Fruit fly (Drosophila melanogaster): ENCODE measurements around the gene CG17270.

CG17270 gene

dm6 chr3R:20818237-20818636 lies 492 bp downstream of the CG17270 start:
- no peak for TF ChIP-seq rgr (GFP tag; optimal IDR thresholded peaks at IDR 0.05)
- no peak for TF ChIP-seq Rel (GFP tag; optimal IDR thresholded peaks at IDR 0.05)
- TF ChIP-seq Rel (tag; optimal IDR thresholded peaks at IDR 0.05) = peak; percentile 45

DNA sequence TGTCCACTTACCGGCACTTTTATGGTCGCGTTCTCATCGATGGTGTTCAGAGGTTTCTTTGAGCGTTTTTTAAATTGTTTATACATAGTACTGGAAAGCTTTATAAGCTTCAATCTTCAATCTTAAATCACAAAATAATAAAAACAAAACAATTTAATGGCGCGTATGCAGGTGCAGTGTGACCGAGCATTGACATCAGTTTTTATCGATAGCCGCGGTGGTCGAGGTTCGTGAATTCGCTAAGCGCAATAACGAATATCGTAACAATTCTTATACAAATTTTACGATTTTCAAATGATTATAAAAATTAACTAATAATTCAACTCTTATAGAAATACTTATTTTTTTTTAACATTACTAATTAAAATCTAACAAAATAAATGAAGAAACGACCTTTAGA lies 2.7 kb downstream of the CG17270 start, which contains the start of gene Fancd2:
Gene Fancd2 (minus strand): TSS at position 183 of the 400 bp plus-strand sequence.
- TF ChIP-seq Myc (optimal IDR thresholded peaks at IDR 0.05) = peak; percentile 69
- TF ChIP-seq Vsx2 (GFP tag; optimal IDR thresholded peaks at IDR 0.05; ENCODE audit: partially characterized antibody) = no peak

- TF ChIP-seq Dfd (GFP tag; optimal IDR thresholded peaks at IDR 0.05) = peak; percentile 98
- TF ChIP-seq sage (GFP tag; optimal IDR thresholded peaks at IDR 0.05) = no peak
- no peak for TF ChIP-seq lola (GFP tag; optimal IDR thresholded peaks at IDR 0.05)
- TF ChIP-seq foxo (GFP tag; optimal IDR thresholded peaks at IDR 0.05) = no peak
Observed at dm6 chr3R:20802253-20802652, 16.5 kb downstream of the CG17270 start.

DNA sequence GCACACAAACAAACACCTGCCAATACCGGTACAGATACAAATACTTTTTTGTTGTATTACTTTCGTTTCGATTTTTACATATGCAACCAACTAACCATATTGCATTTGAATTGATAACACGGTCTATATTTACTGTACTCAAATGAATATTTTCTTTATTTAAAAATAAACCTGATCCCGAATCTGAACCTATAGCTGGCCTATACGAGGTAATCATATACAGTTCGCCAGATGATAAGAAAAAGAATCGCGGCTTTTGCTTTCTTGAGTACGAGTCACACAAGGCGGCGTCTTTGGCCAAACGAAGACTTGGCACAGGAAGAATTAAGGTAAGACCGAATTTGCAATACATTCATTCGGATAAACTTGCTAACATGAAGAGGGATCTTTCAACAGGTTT lies 21.8 kb downstream of the CG17270 start:
- TF ChIP-seq ey (GFP tag; optimal IDR thresholded peaks at IDR 0.05) (no peak), foxo (GFP tag; optimal IDR thresholded peaks at IDR 0.05) (no peak), br (GFP tag; optimal IDR thresholded peaks at IDR 0.05) (no peak), psq (GFP tag; optimal IDR thresholded peaks at IDR 0.05) (no peak), brk (GFP tag; optimal IDR thresholded peaks at IDR 0.05) (no peak), pan (optimal IDR thresholded peaks at IDR 0.05) (no peak), jim (GFP tag; optimal IDR thresholded peaks at IDR 0.05) (no peak), dsf (GFP tag; optimal IDR thresholded peaks at IDR 0.05; ENCODE audit: borderline replicate concordance) (no peak), HLH106 (tag; optimal IDR thresholded peaks at IDR 0.05) (no peak), dl (GFP tag; optimal IDR thresholded peaks at IDR 0.05; ENCODE audit: insufficient read depth in 1 of 2, partially characterized antibody in 2 of 2) (no peak), h (GFP tag; optimal IDR thresholded peaks at IDR 0.05) (no peak)

DNA sequence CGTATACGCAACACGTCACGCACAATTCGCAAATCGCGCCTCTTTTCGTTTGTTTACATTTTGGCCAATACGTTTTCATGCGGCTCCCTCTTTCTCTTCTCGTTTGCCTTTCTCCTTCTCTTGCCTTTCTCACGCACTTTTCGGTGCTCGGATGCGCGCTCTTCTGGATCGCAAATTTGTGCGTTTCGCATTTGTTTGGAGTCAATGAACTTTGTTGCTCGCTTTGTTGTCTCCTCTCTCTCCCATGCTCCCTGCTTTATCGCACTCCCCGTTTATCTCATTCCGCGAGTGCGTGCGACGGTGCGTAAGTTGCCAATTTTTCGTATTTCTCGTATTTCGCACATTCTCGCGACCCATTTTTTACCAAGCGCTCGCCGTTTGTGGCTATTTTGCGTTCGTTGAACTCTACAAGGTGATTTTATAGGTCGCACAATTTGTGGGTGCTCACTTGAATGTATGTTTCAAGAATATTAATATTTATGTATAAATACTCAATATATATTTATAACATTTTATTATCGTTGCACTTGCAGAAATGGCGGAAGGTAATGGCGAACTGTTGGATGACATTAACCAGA lies 27.4 kb downstream of the CG17270 start:
- no peak for TF ChIP-seq Hnf4 (GFP tag; optimal IDR thresholded peaks at IDR 0.05)
- no peak for TF ChIP-seq usp (GFP tag; optimal IDR thresholded peaks at IDR 0.05)
- no peak for TF ChIP-seq sage (GFP tag; optimal IDR thresholded peaks at IDR 0.05)
- TF ChIP-seq Dfd (GFP tag; optimal IDR thresholded peaks at IDR 0.05) = no peak
- TF ChIP-seq psq (GFP tag; optimal IDR thresholded peaks at IDR 0.05) = peak; percentile 82

dm6 chr3R:20790437-20790836 lies 28.3 kb downstream of the CG17270 start:
- TF ChIP-seq dsf (GFP tag; optimal IDR thresholded peaks at IDR 0.05; ENCODE audit: borderline replicate concordance) (no peak), Dif (GFP tag; optimal IDR thresholded peaks at IDR 0.05; ENCODE audit: partially characterized antibody) (no peak), Hr83 (GFP tag; optimal IDR thresholded peaks at IDR 0.05; ENCODE audit: poor library complexity, severe bottlenecking) (no peak), woc (GFP tag; optimal IDR thresholded peaks at IDR 0.05) (no peak), lola (GFP tag; optimal IDR thresholded peaks at IDR 0.05) (no peak), dl (GFP tag; optimal IDR thresholded peaks at IDR 0.05; ENCODE audit: insufficient read depth in 1 of 2, partially characterized antibody in 2 of 2) (no peak), psq (GFP tag; optimal IDR thresholded peaks at IDR 0.05) (no peak), brk (GFP tag; optimal IDR thresholded peaks at IDR 0.05) (no peak), GATAd (GFP tag; optimal IDR thresholded peaks at IDR 0.05) (no peak), N (GFP tag; optimal IDR thresholded peaks at IDR 0.05) (no peak), Mio (GFP tag; optimal IDR thresholded peaks at IDR 0.05) (no peak), usp (GFP tag; optimal IDR thresholded peaks at IDR 0.05) (no peak), tai (GFP tag; optimal IDR thresholded peaks at IDR 0.05) (no peak), OdsH (GFP tag; optimal IDR thresholded peaks at IDR 0.05) (no peak), Sp1 (GFP tag; optimal IDR thresholded peaks at IDR 0.05) (no peak)

Measured in whole organism, wandering third instar larva.